Worm (Caenorhabditis elegans) whole organism, L4 larva: ENCODE measurements around the gene F22E5.6.
"Not testable (repeated sequence)": the region's sequence is repeated elsewhere in the genome, so short reads cannot be mapped to it uniquely, and the experiment has no call there.

ENCODE experiments used
- F49E8.2 ChIP-seq: sonication (generic microtip); optimal IDR thresholded peaks from 2 replicates; lab custom pipeline; 2016; ENCODE audit warnings: missing compliant biosample characterization, mild to moderate bottlenecking, missing genetic modification characterization, borderline replicate concordance
- T20F7.1 ChIP-seq: fragments of 200-800 bp; sonication (Bioruptor generic); optimal IDR thresholded peaks from 2 replicates; lab custom pipeline; 2018; ENCODE audit warnings: mild to moderate bottlenecking, missing genetic modification characterization, missing compliant biosample characterization
- Y5F2A.4 ChIP-seq: fragments of 200-800 bp; sonication (Bioruptor generic); optimal IDR thresholded peaks from 2 replicates; lab custom pipeline; 2018; ENCODE audit warnings: mild to moderate bottlenecking, missing genetic modification characterization, missing compliant biosample characterization
- ZK337.2 ChIP-seq: fragments of 200-800 bp; sonication (Bioruptor generic); IDR thresholded peaks from 2 replicates; pipeline ENCODE4 v1.3.6; 2022; ENCODE audit warnings: missing genetic modification reagents, missing genetic modification characterization, missing compliant biosample characterization
- aha-1 ChIP-seq: fragments of 150-350 bp; peaks from one replicate; lab custom pipeline; 2014; ENCODE audit warnings: missing biosample characterization, missing genetic modification characterization
- aly-2 ChIP-seq: sonication (generic microtip); optimal IDR thresholded peaks from 2 replicates; lab custom pipeline; 2018; ENCODE audit warnings: missing biosample characterization, missing genetic modification characterization
- arid-1 ChIP-seq: fragments of 200-800 bp; sonication (Bioruptor generic); conservative IDR thresholded peaks from 2 replicates; pipeline ENCODE4 v1.3.6; 2022; ENCODE audit warnings: missing genetic modification reagents, missing genetic modification characterization, missing compliant biosample characterization
- ceh-44 ChIP-seq: fragments of 200-800 bp; sonication (Bioruptor generic); IDR thresholded peaks from 2 replicates; pipeline ENCODE4 v1.3.6; 2022; ENCODE audit warnings: missing genetic modification reagents, missing genetic modification characterization, missing compliant biosample characterization
- cey-2 ChIP-seq: sonication (generic microtip); optimal IDR thresholded peaks from 3 replicates; lab custom pipeline; 2017; ENCODE audit warnings: missing genetic modification characterization, mild to moderate bottlenecking, missing compliant biosample characterization, antibody characterized with exemption, borderline replicate concordance; ENCODE audit not compliant: insufficient read depth
- ctbp-1 ChIP-seq: fragments of 200-800 bp; sonication (Bioruptor generic); IDR thresholded peaks from 2 replicates; pipeline ENCODE4 v1.3.6; 2022; ENCODE audit warnings: missing genetic modification reagents, missing genetic modification characterization, missing compliant biosample characterization
- daf-16 ChIP-seq, 3 experiments: sonication (generic microtip); optimal IDR thresholded peaks; 2 replicates each; lab custom pipeline; 2016 to 2017; ENCODE audit warnings: missing genetic modification characterization in 3 of 3, missing genetic modification reagents in 3 of 3, mild to moderate bottlenecking in 2 of 3, missing compliant biosample characterization in 2 of 3, missing biosample characterization in 1 of 3, moderate library complexity in 1 of 3
- daf-8 ChIP-seq: fragments of 200-800 bp; sonication (Bioruptor generic); IDR thresholded peaks from 2 replicates; pipeline ENCODE4 v1.3.6; 2022; ENCODE audit warnings: missing genetic modification characterization, missing compliant biosample characterization
- dmd-9 ChIP-seq: fragments of 200-800 bp; sonication (Bioruptor generic); IDR thresholded peaks from 2 replicates; pipeline ENCODE4 v1.3.6; 2022; ENCODE audit warnings: missing genetic modification reagents, missing genetic modification characterization, missing compliant biosample characterization
- dpl-1 ChIP-seq: fragments of 150-350 bp; optimal IDR thresholded peaks from 2 replicates; lab custom pipeline; 2014; ENCODE audit warnings: missing biosample characterization, missing genetic modification reagents, missing genetic modification characterization
- dve-1 ChIP-seq: sonication (generic microtip); optimal IDR thresholded peaks from 2 replicates; lab custom pipeline; 2017; ENCODE audit warnings: antibody characterized with exemption, mild to moderate bottlenecking, missing genetic modification characterization, missing compliant biosample characterization; ENCODE audit not compliant: insufficient read depth
- fkh-10 ChIP-seq: fragments of 150-350 bp; optimal IDR thresholded peaks from 2 replicates; lab custom pipeline; 2014; ENCODE audit warnings: missing biosample characterization, missing genetic modification reagents, missing genetic modification characterization
- gei-8 ChIP-seq: fragments of 200-800 bp; sonication (Bioruptor generic); optimal IDR thresholded peaks from 2 replicates; lab custom pipeline; 2018; ENCODE audit warnings: mild to moderate bottlenecking, missing genetic modification characterization, missing compliant biosample characterization
- hlh-11 ChIP-seq: fragments of 200-800 bp; sonication (Bioruptor generic); optimal IDR thresholded peaks from 2 replicates; lab custom pipeline; 2018; ENCODE audit warnings: mild to moderate bottlenecking, missing genetic modification characterization, missing compliant biosample characterization
- hmg-1.1 ChIP-seq: fragments of 200-800 bp; sonication (Bioruptor generic); IDR thresholded peaks from 2 replicates; pipeline ENCODE4 v1.3.6; 2022; ENCODE audit warnings: missing genetic modification reagents, missing genetic modification characterization, missing compliant biosample characterization
- lin-29 ChIP-seq: fragments of 200-800 bp; sonication (Bioruptor generic); IDR thresholded peaks from 2 replicates; pipeline ENCODE4 v1.3.6; 2022; ENCODE audit warnings: missing genetic modification reagents, missing genetic modification characterization, missing compliant biosample characterization
- lin-38 ChIP-seq: fragments of 200-800 bp; sonication (Bioruptor generic); IDR thresholded peaks from 2 replicates; pipeline ENCODE4 v1.3.6; 2022; ENCODE audit warnings: missing genetic modification reagents, missing genetic modification characterization, missing compliant biosample characterization
- lin-39 ChIP-seq: fragments of 150-350 bp; optimal IDR thresholded peaks from 2 replicates; lab custom pipeline; 2014; ENCODE audit warnings: missing biosample characterization, missing genetic modification reagents, missing genetic modification characterization
- lir-3 ChIP-seq: sonication (generic microtip); optimal IDR thresholded peaks from 2 replicates; lab custom pipeline; 2016; ENCODE audit warnings: mild to moderate bottlenecking, missing genetic modification characterization, missing compliant biosample characterization
- nhr-102 ChIP-seq: sonication (generic microtip); optimal IDR thresholded peaks from 2 replicates; lab custom pipeline; 2016; ENCODE audit warnings: mild to moderate bottlenecking, missing genetic modification characterization, moderate library complexity, missing compliant biosample characterization
- nhr-111 ChIP-seq: fragments of 200-800 bp; sonication (Bioruptor generic); optimal IDR thresholded peaks from 2 replicates; lab custom pipeline; 2018; ENCODE audit warnings: mild to moderate bottlenecking, missing genetic modification characterization, missing compliant biosample characterization
- nhr-237 ChIP-seq: sonication (generic microtip); optimal IDR thresholded peaks from 2 replicates; lab custom pipeline; 2017; ENCODE audit warnings: missing biosample characterization, missing genetic modification characterization
- nhr-42 ChIP-seq: fragments of 200-800 bp; sonication (Bioruptor generic); IDR thresholded peaks from 2 replicates; pipeline ENCODE4 v1.3.6; 2022; ENCODE audit warnings: missing genetic modification characterization, missing compliant biosample characterization
- php-3 ChIP-seq: fragments of 200-800 bp; sonication (Bioruptor generic); IDR thresholded peaks from 2 replicates; pipeline ENCODE4 v1.3.6; 2022; ENCODE audit warnings: missing genetic modification reagents, missing genetic modification characterization, missing compliant biosample characterization
- pqm-1 ChIP-seq: sonication (generic microtip); optimal IDR thresholded peaks from 2 replicates; lab custom pipeline; 2017; ENCODE audit warnings: missing biosample characterization, missing genetic modification characterization
- saeg-2 ChIP-seq: fragments of 200-800 bp; sonication (Bioruptor generic); IDR thresholded peaks from 2 replicates; pipeline ENCODE4 v1.3.6; 2022; ENCODE audit warnings: missing genetic modification reagents, missing genetic modification characterization, missing compliant biosample characterization
- skn-1 ChIP-seq: fragments of 150-350 bp; optimal IDR thresholded peaks from 2 replicates; lab custom pipeline; 2014; ENCODE audit warnings: missing biosample characterization, missing genetic modification characterization
- snpc-1.2 ChIP-seq: fragments of 200-800 bp; sonication (Bioruptor generic); IDR thresholded peaks from 2 replicates; pipeline ENCODE4 v1.3.6; 2022; ENCODE audit warnings: missing genetic modification reagents, missing genetic modification characterization, missing compliant biosample characterization
- unc-62 ChIP-seq, 3 experiments: fragments of 150-350 bp in 1 of 3; sonication (generic microtip); optimal IDR thresholded peaks in 2 of 3; peaks in 1 of 3; 1 replicate in 1 of 3; 2 replicates in 2 of 3; lab custom pipeline; 2014 to 2017; ENCODE audit warnings: missing biosample characterization in 3 of 3, missing genetic modification characterization in 3 of 3, missing genetic modification reagents in 3 of 3, missing genotype in 1 of 3
- zag-1 ChIP-seq: fragments of 150-350 bp; optimal IDR thresholded peaks from 2 replicates; lab custom pipeline; 2014; ENCODE audit warnings: missing biosample characterization, missing genetic modification characterization

The F22E5.6 gene

ce11 chrII:2637359-2637758 lies 12.3 kb upstream of the F22E5.6 start, which contains the start of gene F22E5.21:
TSS of gene F22E5.21 (minus strand) at chrII:2637459.
- no peak for TF ChIP-seq ceh-44
- TF ChIP-seq lin-39 (tag; lab: Kevin White, UChicago), result no peak
- no peak for TF ChIP-seq F49E8.2 (tag; lab: Kevin White, UChicago)
- TF ChIP-seq lin-29 (GFP tag; lab: Robert Waterston, UW), result no peak
- no peak for TF ChIP-seq aha-1 (tag; lab: Kevin White, UChicago)
- no peak for TF ChIP-seq aly-2 (tag; lab: Kevin White, UChicago)
- TF ChIP-seq nhr-42 (GFP tag; lab: Robert Waterston, UW), result no peak
- TF ChIP-seq dmd-9 (GFP tag; lab: Robert Waterston, UW), result no peak
- no peak for TF ChIP-seq php-3 (GFP tag; lab: Robert Waterston, UW)
- TF ChIP-seq lin-38 (GFP tag; lab: Robert Waterston, UW), result no peak
- TF ChIP-seq zag-1, result no peak
- no peak for TF ChIP-seq ctbp-1 (GFP tag; lab: Robert Waterston, UW)
- no peak for TF ChIP-seq saeg-2 (GFP tag; lab: Robert Waterston, UW)
- TF ChIP-seq, all 104 proteins: peak for 0

DNA sequence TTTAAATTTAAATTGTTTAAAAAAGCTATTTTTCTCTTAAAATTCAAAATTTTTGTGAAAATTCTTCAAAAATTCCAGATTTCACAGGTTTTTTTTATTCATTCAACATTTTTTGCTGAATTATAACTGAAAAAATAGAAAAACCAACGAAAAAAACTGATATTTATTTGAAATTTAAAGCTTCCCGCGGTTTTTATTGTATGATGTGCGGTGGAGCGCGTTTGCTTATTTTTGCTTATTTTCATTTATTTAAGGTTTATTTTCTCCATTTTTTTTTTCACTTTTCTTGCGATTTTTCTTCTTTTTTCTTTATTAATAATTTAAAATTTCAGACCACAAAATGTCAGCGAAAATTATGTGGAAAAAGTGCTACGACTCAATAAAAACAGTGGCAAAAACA lies 11.6 kb upstream of the F22E5.6 start, which contains the start of gene F22E5.9:
TSS of gene F22E5.9 (plus strand) at position 327 of the 400 bp plus-strand sequence.
- no peak for TF ChIP-seq gei-8 (GFP tag; lab: Kevin White, UChicago)
- peak; percentile 86 for TF ChIP-seq dpl-1 (GFP tag; lab: Kevin White, UChicago)
- TF ChIP-seq lin-38 (GFP tag; lab: Robert Waterston, UW), result peak; percentile 89

- not testable (repeated sequence) for TF ChIP-seq daf-16 (GFP tag; optimal IDR thresholded peaks at IDR 0.05; lab: Kevin White, UChicago); daf-16 (tag; optimal IDR thresholded peaks at IDR 0.05; lab: Kevin White, UChicago); unc-62 (GFP tag; optimal IDR thresholded peaks at IDR 0.05 in 1 of 2; lab: Kevin White, UChicago); unc-62 (tag; optimal IDR thresholded peaks at IDR 0.05; lab: Kevin White, UChicago); nhr-111 (GFP tag; lab: Kevin White, UChicago)
- TF ChIP-seq, all 104 proteins: peak for 0; not testable (repeated sequence) for 104
Observed at ce11 chrII:2639401-2640088, 10.1 kb upstream of the F22E5.6 start, which contains the start of gene F22E5.8. TSS of gene F22E5.8 (plus strand) at chrII:2640038.

ce11 chrII:2640982-2641381 lies 8.7 kb upstream of the F22E5.6 start, which contains the start of gene F22E5.23:
TSS of gene F22E5.23 (plus strand) at chrII:2641282.
- TF ChIP-seq lir-3 (tag; lab: Kevin White, UChicago) (no peak), F49E8.2 (tag; lab: Kevin White, UChicago) (no peak), ZK337.2 (GFP tag; lab: Robert Waterston, UW) (no peak), fkh-10 (GFP tag; lab: Kevin White, UChicago) (no peak), hlh-11 (no peak), hmg-1.1 (no peak), ceh-44 (no peak), arid-1 (GFP tag; lab: Robert Waterston, UW) (no peak), Y5F2A.4 (GFP tag; lab: Kevin White, UChicago) (no peak), pqm-1 (tag; lab: Kevin White, UChicago) (no peak), skn-1 (no peak), nhr-111 (GFP tag; lab: Kevin White, UChicago) (no peak), nhr-102 (tag; lab: Kevin White, UChicago) (no peak), T20F7.1 (GFP tag; lab: Kevin White, UChicago) (no peak), nhr-237 (tag; lab: Kevin White, UChicago) (no peak), cey-2 (tag; lab: Kevin White, UChicago) (no peak), dve-1 (tag; lab: Kevin White, UChicago) (no peak), daf-8 (no peak), snpc-1.2 (GFP tag; lab: Robert Waterston, UW) (no peak), aly-2 (tag; lab: Kevin White, UChicago) (no peak)
